Fruit fly (Drosophila melanogaster) Kc167 (cell line): ENCODE data around the gene CG6294.

Experiments
- Myc ChIP-seq: fragments of >200 bp; optimal IDR thresholded peaks from 2 replicates; lab custom pipeline; 2017; ENCODE audit warnings: missing external identifiers
- Sin3A ChIP-seq: fragments of >200 bp; optimal IDR thresholded peaks from 2 replicates; lab custom pipeline; 2018; ENCODE audit warnings: missing external identifiers
- h ChIP-seq: fragments of >200 bp; optimal IDR thresholded peaks from 3 replicates; lab custom pipeline; 2018; ENCODE audit warnings: missing external identifiers
- insv ChIP-seq: fragments of >200 bp; optimal IDR thresholded peaks from 3 replicates; lab custom pipeline; 2018; ENCODE audit warnings: missing external identifiers
- psq ChIP-seq: fragments of >200 bp; optimal IDR thresholded peaks from 2 replicates; lab custom pipeline; 2017; ENCODE audit warnings: missing external identifiers
- ttk ChIP-seq: sonication (Bioruptor generic); optimal IDR thresholded peaks from 2 replicates; lab custom pipeline; 2017; ENCODE audit warnings: missing external identifiers

CG6294 gene

DNA sequence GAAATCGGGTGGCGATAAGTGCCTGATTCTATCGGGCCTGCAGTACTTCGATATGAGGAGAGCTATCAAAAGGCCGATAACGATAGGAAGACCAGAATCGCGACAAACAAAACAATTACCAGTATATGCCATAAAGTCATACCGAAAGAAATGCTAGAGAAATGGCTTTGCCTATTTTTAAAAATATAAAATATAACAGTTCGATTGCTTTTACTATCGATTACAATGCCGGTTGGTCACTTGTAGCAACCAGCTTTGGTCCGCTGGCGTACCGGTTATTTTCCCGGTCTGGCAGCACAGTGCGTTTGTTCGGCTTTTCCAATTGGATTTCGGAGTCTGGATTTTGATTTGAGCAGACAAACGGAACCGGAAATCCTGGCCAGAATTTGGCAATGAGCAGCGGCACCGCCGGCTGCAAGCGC, at the start of gene CG6294, which contains the start of the genes shtd and CG6299:
CG6294 (plus strand) TSS at position 287 of the 422 bp plus-strand sequence.
shtd (minus strand) TSS at position 6 of the 422 bp plus-strand sequence.
CG6299 (plus strand) TSS at position 287 of the 422 bp plus-strand sequence.
- TF ChIP-seq insv (lab: Kevin White, UChicago) (peak; percentile 87), ttk (no peak), h (lab: Kevin White, UChicago) (no peak), Sin3A (lab: Kevin White, UChicago) (no peak), Myc (lab: Kevin White, UChicago) (no peak), psq (lab: Kevin White, UChicago) (no peak)

DNA sequence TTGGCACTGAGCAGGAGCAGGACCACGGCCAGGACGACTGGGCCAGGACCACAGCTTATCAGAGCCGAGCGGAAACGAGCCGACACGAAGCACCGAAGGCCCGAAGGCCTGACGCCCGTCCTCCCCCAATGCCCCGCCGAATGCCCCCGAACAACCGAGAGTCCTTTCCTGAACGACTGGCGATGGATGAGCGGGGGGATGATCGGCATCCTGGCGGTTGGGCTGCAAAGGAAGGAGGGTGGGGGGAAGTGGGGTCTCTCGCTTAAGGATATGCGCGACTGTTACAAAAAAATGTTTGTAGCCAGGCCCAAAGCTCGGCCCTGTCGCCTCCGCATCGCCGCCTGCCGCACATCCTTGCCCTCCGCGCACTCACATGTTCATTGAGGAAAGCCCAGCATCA, 21.3 kb upstream of the CG6294 start, which contains the start of gene Cngl:
Cngl (minus strand) TSS at position 8 of the 400 bp plus-strand sequence.
- no peak for TF ChIP-seq insv (lab: Kevin White, UChicago)

DNA sequence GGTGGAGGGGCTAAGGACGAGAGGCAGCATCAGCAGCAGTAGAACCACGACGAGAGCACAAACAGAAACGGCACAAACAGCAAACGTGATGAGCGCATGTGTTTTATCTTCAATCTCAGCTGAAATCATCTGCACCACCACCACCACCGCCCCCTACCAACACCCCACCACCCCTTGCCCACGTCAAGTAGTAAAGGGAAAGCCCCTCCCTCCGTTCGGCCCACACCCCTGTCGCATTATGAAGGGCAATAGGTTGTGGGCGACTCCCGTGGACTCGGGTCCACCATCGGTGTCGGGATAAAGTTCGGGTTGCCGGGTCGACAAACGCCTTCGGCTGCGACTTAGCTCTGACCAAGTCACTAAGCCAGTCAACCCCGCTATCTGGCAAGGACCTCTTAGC, 19.0 kb upstream of the CG6294 start:
- TF ChIP-seq Sin3A (lab: Kevin White, UChicago) (no peak), ttk (no peak), psq (lab: Kevin White, UChicago) (no peak), h (lab: Kevin White, UChicago) (no peak), Myc (lab: Kevin White, UChicago) (no peak), insv (lab: Kevin White, UChicago) (no peak)

dm6 chrX:15448136-15448535, 14.4 kb upstream of the CG6294 start:
- TF ChIP-seq Myc (lab: Kevin White, UChicago) (no peak), Sin3A (lab: Kevin White, UChicago) (no peak), insv (lab: Kevin White, UChicago) (no peak), ttk (no peak), h (lab: Kevin White, UChicago) (no peak), psq (lab: Kevin White, UChicago) (no peak)

- TF ChIP-seq Sin3A (lab: Kevin White, UChicago) (no peak), h (lab: Kevin White, UChicago) (no peak), Myc (lab: Kevin White, UChicago) (no peak), psq (lab: Kevin White, UChicago) (no peak), ttk (no peak)
Measured at dm6 chrX:15448809-15449208, 13.7 kb upstream of the CG6294 start.

- no peak for TF ChIP-seq h (lab: Kevin White, UChicago)
- no peak for TF ChIP-seq Sin3A (lab: Kevin White, UChicago)
- no peak for TF ChIP-seq insv (lab: Kevin White, UChicago)
- no peak for TF ChIP-seq Myc (lab: Kevin White, UChicago)
- TF ChIP-seq ttk, result no peak
- TF ChIP-seq psq (lab: Kevin White, UChicago), result no peak
Measured at dm6 chrX:15449490-15450326, 12.8 kb upstream of the CG6294 start, which contains the start of the genes Scamp and Ahcy. Gene Scamp (minus strand): TSS chrX:15449883. Gene Ahcy (plus strand): TSS chrX:15450261.

DNA sequence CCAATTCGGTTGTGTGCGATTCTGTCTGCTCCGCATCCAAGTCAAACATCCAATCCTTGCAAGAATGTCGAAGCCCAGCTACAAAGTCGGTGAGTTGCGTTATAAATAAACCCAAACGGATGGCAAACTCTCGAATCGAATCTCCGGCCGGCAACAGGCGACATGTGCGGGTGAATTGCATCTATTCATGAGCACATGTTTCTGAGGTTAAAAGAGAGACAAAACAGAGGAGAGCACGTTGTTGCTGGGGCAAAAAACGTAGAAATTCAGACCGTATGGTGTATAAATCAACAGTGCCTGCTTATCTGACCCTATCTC, 12.2 kb upstream of the CG6294 start:
- no peak for TF ChIP-seq ttk
- no peak for TF ChIP-seq psq (lab: Kevin White, UChicago)
- TF ChIP-seq Sin3A (lab: Kevin White, UChicago), result no peak
- no peak for TF ChIP-seq h (lab: Kevin White, UChicago)
- TF ChIP-seq Myc (lab: Kevin White, UChicago), result no peak
- no peak for TF ChIP-seq insv (lab: Kevin White, UChicago)

DNA sequence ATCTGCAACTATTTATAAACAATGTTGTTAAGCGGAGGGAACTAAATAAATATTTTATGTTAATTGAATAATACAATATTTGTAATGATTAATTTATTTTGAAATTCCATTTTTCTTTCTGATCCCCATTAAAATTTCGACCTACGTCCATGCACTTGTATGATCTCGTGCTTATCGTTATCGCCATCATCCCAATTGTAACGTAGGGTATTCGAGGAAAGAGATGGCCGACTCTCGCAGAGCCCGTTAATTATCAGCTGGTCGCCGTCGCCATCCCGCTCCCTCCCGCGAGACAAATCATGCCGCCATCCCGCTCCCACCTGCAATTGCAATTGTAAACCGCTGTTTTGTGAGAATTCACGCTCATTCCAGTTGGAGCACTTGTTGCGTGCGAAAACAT, 9.4 kb upstream of the CG6294 start, which contains the start of gene CG11655:
CG11655 (plus strand) TSS at position 351 of the 400 bp plus-strand sequence.
- TF ChIP-seq insv (lab: Kevin White, UChicago) (no peak), Myc (lab: Kevin White, UChicago) (no peak), psq (lab: Kevin White, UChicago) (no peak), Sin3A (lab: Kevin White, UChicago) (no peak), h (lab: Kevin White, UChicago) (no peak), ttk (no peak)

DNA sequence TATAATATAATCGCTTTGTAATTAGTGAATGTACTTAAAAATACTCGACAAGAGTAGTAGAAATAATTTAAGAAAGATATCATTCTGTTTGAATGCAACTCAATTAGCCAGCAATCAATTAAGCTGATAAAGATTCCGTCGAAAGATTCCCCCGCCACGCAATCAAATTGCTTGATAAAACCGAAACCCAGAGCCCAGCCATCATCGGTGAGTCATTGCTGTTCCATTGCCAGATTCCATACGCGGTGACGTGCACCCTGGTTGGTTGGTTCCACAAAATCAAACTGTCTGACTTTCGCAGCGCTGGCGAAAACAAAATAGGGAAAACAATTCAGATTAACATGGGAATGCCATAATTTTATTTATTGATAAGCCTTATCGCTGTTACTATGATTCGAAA, 2.0 kb downstream of the CG6294 start:
- no peak for TF ChIP-seq ttk
- no peak for TF ChIP-seq insv (lab: Kevin White, UChicago)

dm6 chrX:15465410-15465809, 2.9 kb downstream of the CG6294 start:
- TF ChIP-seq h (lab: Kevin White, UChicago), result no peak
- no peak for TF ChIP-seq Sin3A (lab: Kevin White, UChicago)
- TF ChIP-seq psq (lab: Kevin White, UChicago), result no peak
- no peak for TF ChIP-seq Myc (lab: Kevin White, UChicago)
- no peak for TF ChIP-seq ttk
- no peak for TF ChIP-seq insv (lab: Kevin White, UChicago)

DNA sequence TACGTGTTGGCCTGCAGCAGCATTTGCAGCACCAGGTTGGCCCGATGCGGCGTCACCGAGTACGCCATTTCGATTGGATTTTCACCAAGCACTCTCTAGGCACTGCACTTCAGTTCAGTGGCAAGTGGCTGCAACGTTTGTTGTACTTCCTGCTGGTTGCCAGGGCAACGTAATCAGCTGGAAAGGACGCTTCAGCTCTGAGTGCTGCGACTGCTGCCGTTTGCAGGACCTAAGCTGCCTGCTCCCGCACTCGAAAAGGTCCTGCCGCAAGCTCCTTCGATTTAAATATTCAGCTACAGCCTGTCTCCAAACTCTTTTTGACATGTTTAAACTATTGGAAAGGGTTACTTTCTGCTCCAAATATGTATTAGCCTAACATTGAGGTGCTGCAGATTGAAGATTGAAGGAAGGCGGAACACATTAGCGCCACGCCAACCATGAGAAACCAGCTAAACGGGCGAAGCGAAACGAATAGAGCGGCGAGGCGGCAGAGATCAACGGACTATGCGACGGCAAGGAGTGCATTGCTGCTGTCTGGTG, 5.0 kb downstream of the CG6294 start, which contains the start of the genes CG15642 and CG15641:
CG15642 (minus strand) TSS at position 356 of the 540 bp plus-strand sequence.
CG15641 (plus strand) TSS at position 490 of the 540 bp plus-strand sequence.
- no peak for TF ChIP-seq psq (lab: Kevin White, UChicago)
- no peak for TF ChIP-seq Myc (lab: Kevin White, UChicago)
- no peak for TF ChIP-seq Sin3A (lab: Kevin White, UChicago)
- no peak for TF ChIP-seq h (lab: Kevin White, UChicago)
- no peak for TF ChIP-seq insv (lab: Kevin White, UChicago)
- no peak for TF ChIP-seq ttk

DNA sequence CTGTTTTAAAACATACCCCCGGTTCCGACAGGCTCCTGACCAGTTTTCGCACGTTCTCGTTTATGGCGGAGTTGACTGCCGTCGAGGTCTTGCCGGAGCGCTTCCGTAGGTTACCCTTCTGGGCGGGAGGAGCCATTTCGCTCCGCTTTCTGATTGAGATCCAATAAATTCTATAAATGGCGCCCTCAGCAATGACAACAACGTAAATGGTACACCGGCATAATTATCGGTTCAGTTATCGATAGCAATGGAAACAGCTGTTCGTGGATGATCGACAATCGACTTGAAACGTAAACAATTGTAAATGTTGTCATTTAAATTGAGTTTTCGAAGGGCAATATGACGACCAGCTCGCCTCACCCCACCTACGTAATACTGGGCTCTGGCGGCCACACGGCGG, 9.4 kb downstream of the CG6294 start, which contains the start of the genes Grip128 and Alg14:
Grip128 (minus strand) TSS at position 216 of the 400 bp plus-strand sequence.
Alg14 (plus strand) TSS at position 261 of the 400 bp plus-strand sequence.
- TF ChIP-seq h (lab: Kevin White, UChicago) (no peak), insv (lab: Kevin White, UChicago) (no peak), Sin3A (lab: Kevin White, UChicago) (no peak), ttk (no peak), Myc (lab: Kevin White, UChicago) (no peak), psq (lab: Kevin White, UChicago) (no peak)
